Fruit fly (Drosophila melanogaster) whole organism, embryonic: Measurements from ENCODE around the gene trr.
A peak's percentile ranks its signal among the peaks of the same experiment; 100 is the strongest.

Experiments used
- Adf1 ChIP-seq: fragments of 200-800 bp; sonication (Bioruptor generic); IDR thresholded peaks from 2 replicates; pipeline ENCODE4 v1.3.6; 2022; ENCODE audit warnings: missing biosample characterization, missing genetic modification characterization
- CG10267 ChIP-seq: fragments of 200-800 bp; sonication (Bioruptor generic); optimal IDR thresholded peaks from 2 replicates; lab custom pipeline; 2018; ENCODE audit warnings: missing biosample characterization, mild to moderate bottlenecking, missing genetic modification characterization, moderate library complexity
- CG10654 ChIP-seq: fragments of 200-800 bp; sonication (Bioruptor generic); optimal IDR thresholded peaks from 2 replicates; lab custom pipeline; 2016; ENCODE audit warnings: missing biosample characterization, missing genetic modification characterization
- CG11456 ChIP-seq: fragments of 200-800 bp; sonication (Bioruptor generic); IDR thresholded peaks from 3 replicates; pipeline ENCODE4 v1.3.6; 2022; ENCODE audit warnings: missing biosample characterization, missing genetic modification characterization
- CG12769 ChIP-seq: fragments of 200-800 bp; sonication (Bioruptor generic); optimal IDR thresholded peaks from 2 replicates; lab custom pipeline; 2019; ENCODE audit warnings: missing biosample characterization, mild to moderate bottlenecking, missing genetic modification characterization, moderate library complexity
- CG15514 ChIP-seq: fragments of 200-800 bp; sonication (Bioruptor generic); optimal IDR thresholded peaks from 3 replicates; lab custom pipeline; 2017; ENCODE audit warnings: missing biosample characterization, missing genetic modification characterization, mild to moderate bottlenecking, moderate library complexity, missing genetic modification reagents
- CG18764 ChIP-seq: fragments of 200-800 bp; sonication (Bioruptor generic); optimal IDR thresholded peaks from 3 replicates; lab custom pipeline; 2016; ENCODE audit warnings: missing biosample characterization, missing genetic modification characterization
- CG2116 ChIP-seq: fragments of 200-800 bp; sonication (Bioruptor generic); optimal IDR thresholded peaks from 3 replicates; lab custom pipeline; 2018; ENCODE audit warnings: missing biosample characterization, mild to moderate bottlenecking, missing genetic modification characterization
- CG2120 ChIP-seq: fragments of 200-800 bp; sonication (Bioruptor generic); optimal IDR thresholded peaks from 3 replicates; lab custom pipeline; 2016; ENCODE audit warnings: missing biosample characterization, missing genetic modification characterization
- CG2129 ChIP-seq: fragments of 200-800 bp; sonication (Bioruptor generic); IDR thresholded peaks from 2 replicates; pipeline ENCODE4 v1.3.6; 2022; ENCODE audit warnings: missing biosample characterization, missing genetic modification characterization; ENCODE audit not compliant: partially characterized antibody
- CG43689 ChIP-seq: fragments of 200-800 bp; sonication (Bioruptor generic); IDR thresholded peaks from 2 replicates; pipeline ENCODE4 v1.3.6; 2022; ENCODE audit warnings: missing biosample characterization, missing genetic modification characterization
- CG4404 ChIP-seq: fragments of 200-800 bp; sonication (Bioruptor generic); IDR thresholded peaks from 2 replicates; pipeline ENCODE4 v1.3.6; 2022; ENCODE audit warnings: missing biosample characterization, missing genetic modification characterization
- CG4617 ChIP-seq: fragments of 200-800 bp; sonication (Bioruptor generic); optimal IDR thresholded peaks from 3 replicates; lab custom pipeline; 2016; ENCODE audit warnings: missing biosample characterization, missing genetic modification characterization, borderline replicate concordance
- CG5180 ChIP-seq: fragments of 200-800 bp; sonication (Bioruptor generic); optimal IDR thresholded peaks from 3 replicates; lab custom pipeline; 2017; ENCODE audit warnings: missing biosample characterization, missing genetic modification characterization, mild to moderate bottlenecking, moderate library complexity, missing genetic modification reagents
- CG6175 ChIP-seq: fragments of 200-800 bp; sonication (Bioruptor generic); IDR thresholded peaks from 3 replicates; pipeline ENCODE4 v1.3.6; 2022; ENCODE audit warnings: missing biosample characterization, missing genetic modification characterization
- CG7963 ChIP-seq: fragments of 200-800 bp; sonication (Bioruptor generic); IDR thresholded peaks from 3 replicates; pipeline ENCODE4 v1.3.6; 2022; ENCODE audit warnings: missing biosample characterization, missing genetic modification characterization; ENCODE audit not compliant: partially characterized antibody
- CG8765 ChIP-seq: fragments of 200-800 bp; sonication (Bioruptor generic); IDR thresholded peaks from 2 replicates; pipeline ENCODE4 v1.3.6; 2022; ENCODE audit warnings: missing biosample characterization, missing genetic modification characterization
- Dll ChIP-seq: fragments of 200-800 bp; sonication (Bioruptor generic); IDR thresholded peaks from 4 replicates; pipeline ENCODE4 v1.3.6; 2022; ENCODE audit warnings: missing biosample characterization, missing genetic modification characterization; ENCODE audit not compliant: partially characterized antibody
- Dref ChIP-seq: fragments of 200-800 bp; sonication (Bioruptor generic); IDR thresholded peaks from 2 replicates; pipeline ENCODE4 v1.3.6; 2022; ENCODE audit warnings: missing biosample characterization, missing genetic modification characterization
- Ets65A ChIP-seq: fragments of 200-800 bp; sonication (Bioruptor generic); peaks from one replicate; lab custom pipeline; 2016; ENCODE audit warnings: missing biosample characterization, missing genetic modification characterization
- Fer1 ChIP-seq: fragments of 200-800 bp; sonication (Bioruptor generic); optimal IDR thresholded peaks from 2 replicates; lab custom pipeline; 2017; ENCODE audit warnings: missing biosample characterization, mild to moderate bottlenecking, missing genetic modification characterization
- HHEX ChIP-seq: fragments of 200-800 bp; sonication (Bioruptor generic); optimal IDR thresholded peaks from 3 replicates; lab custom pipeline; 2017; ENCODE audit warnings: missing biosample characterization, mild to moderate bottlenecking, missing genetic modification characterization, missing genetic modification reagents
- HmgZ ChIP-seq: fragments of 200-800 bp; sonication (Bioruptor generic); optimal IDR thresholded peaks from 2 replicates; lab custom pipeline; 2018; ENCODE audit warnings: missing biosample characterization, mild to moderate bottlenecking, missing genetic modification characterization
- Hr39 ChIP-seq: fragments of >200 bp; optimal IDR thresholded peaks from 2 replicates; lab custom pipeline; 2017
- MBD-R2 ChIP-seq: fragments of 200-800 bp; sonication (Bioruptor generic); IDR thresholded peaks from 2 replicates; pipeline ENCODE4 v1.3.6; 2022; ENCODE audit warnings: missing biosample characterization, missing genetic modification characterization
- MESR4 ChIP-seq: fragments of 200-800 bp; sonication (Bioruptor generic); optimal IDR thresholded peaks from 2 replicates; lab custom pipeline; 2018; ENCODE audit warnings: missing biosample characterization, mild to moderate bottlenecking, missing genetic modification characterization, moderate library complexity
- Optix ChIP-seq: fragments of 200-800 bp; sonication (Bioruptor generic); IDR thresholded peaks from 3 replicates; pipeline ENCODE4 v1.3.6; 2022; ENCODE audit warnings: missing biosample characterization, missing genetic modification characterization
- Pdp1 ChIP-seq, 2 experiments: fragments of 200-800 bp; sonication (Bioruptor generic); optimal IDR thresholded peaks; 3 replicates each; lab custom pipeline; 2016; ENCODE audit warnings: missing biosample characterization in 2 of 2, missing genetic modification characterization in 2 of 2, mild to moderate bottlenecking in 1 of 2, moderate library complexity in 1 of 2
- Rfx ChIP-seq: fragments of 200-800 bp; sonication (Bioruptor generic); IDR thresholded peaks from 2 replicates; pipeline ENCODE4 v1.3.6; 2022; ENCODE audit warnings: missing biosample characterization, missing genetic modification characterization
- Sry-β ChIP-seq: fragments of 200-800 bp; sonication (Bioruptor generic); optimal IDR thresholded peaks from 2 replicates; lab custom pipeline; 2018; ENCODE audit warnings: missing biosample characterization, mild to moderate bottlenecking, missing genetic modification characterization, moderate library complexity
- Sry-δ ChIP-seq: fragments of 200-800 bp; sonication (Bioruptor generic); optimal IDR thresholded peaks from 2 replicates; lab custom pipeline; 2016; ENCODE audit warnings: missing biosample characterization, missing genetic modification characterization
- cg ChIP-seq: fragments of 200-800 bp; sonication (Bioruptor generic); optimal IDR thresholded peaks from 3 replicates; lab custom pipeline; 2019; ENCODE audit warnings: missing biosample characterization, mild to moderate bottlenecking, missing genetic modification characterization, moderate library complexity
- croc ChIP-seq: fragments of 200-800 bp; sonication (Bioruptor generic); conservative IDR thresholded peaks from 3 replicates; pipeline ENCODE4 v1.3.6; 2022; ENCODE audit warnings: missing biosample characterization, missing genetic modification characterization
- crol ChIP-seq: fragments of 200-800 bp; sonication (Bioruptor generic); IDR thresholded peaks from 2 replicates; pipeline ENCODE4 v1.3.6; 2022; ENCODE audit warnings: missing biosample characterization, missing genetic modification characterization
- crp ChIP-seq, 2 experiments: fragments of 200-800 bp; sonication (Bioruptor generic); optimal IDR thresholded peaks; 2 replicates in 1 of 2; 3 replicates in 1 of 2; lab custom pipeline; 2017; ENCODE audit warnings: missing biosample characterization in 2 of 2, missing genetic modification characterization in 2 of 2, mild to moderate bottlenecking in 1 of 2, moderate library complexity in 1 of 2
- ftz-f1 ChIP-seq: fragments of 200-800 bp; sonication (Bioruptor generic); optimal IDR thresholded peaks from 2 replicates; lab custom pipeline; 2016; ENCODE audit warnings: missing biosample characterization, missing genetic modification characterization
- ind ChIP-seq: fragments of 200-800 bp; sonication (Bioruptor generic); optimal IDR thresholded peaks from 3 replicates; lab custom pipeline; 2016; ENCODE audit warnings: missing biosample characterization, missing genetic modification characterization
- lmd ChIP-seq: fragments of 200-800 bp; sonication (Bioruptor generic); IDR thresholded peaks from 2 replicates; pipeline ENCODE4 v1.3.6; 2022; ENCODE audit warnings: missing biosample characterization, missing genetic modification characterization
- nerfin-1 ChIP-seq: fragments of 200-800 bp; sonication (Bioruptor generic); optimal IDR thresholded peaks from 3 replicates; lab custom pipeline; 2019; ENCODE audit warnings: missing biosample characterization, mild to moderate bottlenecking, missing genetic modification characterization, moderate library complexity
- peb ChIP-seq: fragments of 200-800 bp; sonication (Bioruptor generic); IDR thresholded peaks from 2 replicates; pipeline ENCODE4 v1.3.6; 2022; ENCODE audit warnings: missing biosample characterization, missing genetic modification characterization
- sd ChIP-seq: fragments of 200-800 bp; sonication (Bioruptor generic); optimal IDR thresholded peaks from 3 replicates; lab custom pipeline; 2018; ENCODE audit warnings: missing biosample characterization, mild to moderate bottlenecking, missing genetic modification characterization, moderate library complexity
- tna ChIP-seq: fragments of 200-800 bp; sonication (Bioruptor generic); IDR thresholded peaks from 2 replicates; pipeline ENCODE4 v1.3.6; 2022; ENCODE audit warnings: missing biosample characterization, missing genetic modification characterization; ENCODE audit not compliant: partially characterized antibody

The trr gene

DNA sequence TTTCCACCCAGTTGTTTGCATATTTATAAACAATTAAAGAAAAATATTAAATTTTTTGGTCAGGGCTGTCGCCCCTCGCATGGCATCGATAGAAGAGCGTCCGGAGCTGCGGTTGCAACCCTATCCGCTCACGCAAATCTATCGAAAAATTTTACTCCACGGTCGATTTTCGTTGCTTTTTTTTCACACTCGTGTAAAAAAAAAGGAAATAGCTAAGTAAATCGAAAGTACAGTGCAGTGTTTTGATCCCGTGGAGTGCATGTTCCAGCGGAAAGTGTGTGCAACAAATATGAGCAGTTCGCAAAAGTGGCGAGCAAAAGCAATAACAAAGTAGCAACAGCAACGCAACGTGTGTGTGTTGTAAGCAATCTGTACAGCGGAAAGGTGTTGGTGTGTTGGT, 19.0 kb upstream of the trr start, which contains the start of the genes Edem1 and Rbcn-3B (continued):
- TF ChIP-seq nerfin-1 (tag; lab: Kevin White, UChicago) (no peak), ind (GFP tag; lab: Kevin White, UChicago) (no peak), Sry-δ (GFP tag; lab: Kevin White, UChicago) (peak; percentile 19), CG10654 (GFP tag; lab: Kevin White, UChicago) (no peak), CG2120 (GFP tag; lab: Kevin White, UChicago) (no peak), CG5180 (GFP tag; lab: Kevin White, UChicago) (peak; percentile 77), CG4617 (GFP tag; lab: Kevin White, UChicago) (peak; percentile 33), Fer1 (GFP tag; lab: Kevin White, UChicago) (peak; percentile 34), HHEX (no peak), CG11456 (no peak), croc (GFP tag; lab: Robert Waterston, UW) (no peak), peb (GFP tag; lab: Robert Waterston, UW) (no peak), sd (tag; lab: Kevin White, UChicago) (no peak), CG7963 (GFP tag; lab: Robert Waterston, UW) (0 out of 3 replicates have a peak, but pooled peaks have one; percentile 39), CG18764 (GFP tag; lab: Kevin White, UChicago) (no peak), CG8765 (GFP tag; lab: Robert Waterston, UW) (no peak), CG6175 (no peak), HmgZ (tag; lab: Kevin White, UChicago) (peak; percentile 12), CG4404 (no peak), lmd (GFP tag; lab: Robert Waterston, UW) (no peak), Dll (GFP tag; lab: Robert Waterston, UW) (peak; percentile 45; the same call in 2 of the 4 replicates), Pdp1 (GFP tag; optimal IDR thresholded peaks at IDR 0.05; lab: Kevin White, UChicago) (peak in 1 of 2 experiments; percentile 33), Optix (GFP tag; lab: Robert Waterston, UW) (no peak), MBD-R2 (GFP tag; lab: Robert Waterston, UW) (peak; percentile 46), tna (GFP tag; lab: Robert Waterston, UW) (no peak), Sry-β (no peak), cg (GFP tag; lab: Kevin White, UChicago) (peak; percentile 82), CG2116 (GFP tag; lab: Kevin White, UChicago) (peak; percentile 61), CG12769 (tag; lab: Kevin White, UChicago) (no peak), CG15514 (peak; percentile 45), MESR4 (GFP tag; lab: Kevin White, UChicago) (peak; percentile 88), ftz-f1 (GFP tag; lab: Kevin White, UChicago) (no peak), CG10267 (no peak), crol (peak; percentile 56; the same call in 1 of the 2 replicates), CG43689 (GFP tag; lab: Robert Waterston, UW) (no peak), crp (GFP tag; optimal IDR thresholded peaks at IDR 0.05; lab: Kevin White, UChicago) (no peak), Ets65A (no peak), Dref (GFP tag; lab: Robert Waterston, UW) (peak; percentile 64), Rfx (GFP tag; lab: Robert Waterston, UW) (no peak), CG2129 (GFP tag; lab: Robert Waterston, UW) (0 out of 2 replicates have a peak, but pooled peaks have one; percentile 23), Hr39 (lab: Kevin White, UChicago) (no peak), Adf1 (no peak)
